Fruit fly (Drosophila melanogaster): ENCODE measurements around the gene Dr.

- no peak for TF ChIP-seq Hr96 (GFP tag; optimal IDR thresholded peaks at IDR 0.05)
- TF ChIP-seq cnc (optimal IDR thresholded peaks at IDR 0.05): no peak
Observed at dm6 chr3R:29557555-29557954, 1.4 kb downstream of the Dr start.

Measured in whole organism, adult.